Worm (Caenorhabditis elegans) whole organism, mixed stage, embryonic: ENCODE results near the gene nlp-21.

Source experiments
- lin-13 ChIP-seq: fragments of 150-350 bp; optimal IDR thresholded peaks from 2 replicates; lab custom pipeline; 2014; ENCODE audit warnings: missing biosample characterization, missing genetic modification characterization
- mls-2 ChIP-seq: sonication (generic microtip); optimal IDR thresholded peaks from 2 replicates; lab custom pipeline; 2016; ENCODE audit warnings: mild to moderate bottlenecking, missing genetic modification characterization, moderate library complexity, missing compliant biosample characterization
- sem-2 ChIP-seq: fragments of 200-800 bp; sonication (Bioruptor generic); optimal IDR thresholded peaks from 2 replicates; lab custom pipeline; 2018; ENCODE audit warnings: mild to moderate bottlenecking, missing genetic modification characterization, missing compliant biosample characterization

DNA sequence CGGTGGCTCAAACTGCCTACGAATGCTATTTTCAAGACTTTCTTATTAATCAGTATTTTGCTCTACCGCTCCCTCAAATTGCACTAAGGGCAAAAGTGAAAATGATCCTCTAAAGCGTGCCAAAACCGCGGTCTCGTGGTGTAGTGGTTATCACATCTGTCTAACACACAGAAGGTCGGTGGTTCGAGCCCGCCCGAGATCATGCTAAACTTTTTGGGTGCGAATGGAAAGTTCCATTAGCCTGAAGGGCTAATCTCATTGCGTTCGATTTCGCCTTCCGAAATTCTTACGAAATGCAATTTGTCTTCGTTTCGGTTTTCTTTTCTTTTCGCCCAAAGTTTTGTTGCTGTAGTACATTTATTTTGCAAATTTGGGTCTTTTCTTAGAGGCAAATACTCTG is 39.6 kb downstream of the nlp-21 start:
- TF ChIP-seq sem-2 (GFP tag; lab: Kevin White, UChicago) (no peak), lin-13 (no peak), mls-2 (tag; lab: Kevin White, UChicago) (no peak)
